Fruit fly (Drosophila melanogaster) whole organism, wandering third instar larva: ENCODE results near the gene Mst27D.
A peak's percentile ranks its signal among the peaks of the same experiment; 100 is the strongest.

Source experiments
- Abd-B ChIP-seq: fragments of >200 bp; optimal IDR thresholded peaks from 2 replicates; lab custom pipeline; 2017; ENCODE audit warnings: missing biosample characterization, missing genetic modification characterization
- CG32264 ChIP-seq: fragments of 200-800 bp; sonication (Bioruptor generic); optimal IDR thresholded peaks from 2 replicates; lab custom pipeline; 2016; ENCODE audit warnings: missing biosample characterization, missing genetic modification characterization
- CG9705 ChIP-seq: fragments of 200-800 bp; sonication (Bioruptor generic); optimal IDR thresholded peaks from 2 replicates; lab custom pipeline; 2018; ENCODE audit warnings: missing biosample characterization, mild to moderate bottlenecking, missing genetic modification characterization
- CrebA ChIP-seq: fragments of 200-800 bp; sonication (Bioruptor generic); optimal IDR thresholded peaks from 2 replicates; lab custom pipeline; 2016; ENCODE audit warnings: missing biosample characterization, mild to moderate bottlenecking, missing genetic modification characterization, borderline replicate concordance
- Dfd ChIP-seq: fragments of >200 bp; optimal IDR thresholded peaks from 2 replicates; lab custom pipeline; 2017; ENCODE audit warnings: missing biosample characterization, missing genetic modification characterization
- Dif ChIP-seq: fragments of 200-275, 200-300 bp; sonication (Bioruptor generic); optimal IDR thresholded peaks from 2 replicates; lab custom pipeline; 2018; ENCODE audit warnings: missing biosample characterization, missing genetic modification characterization; ENCODE audit not compliant: partially characterized antibody
- GATAd ChIP-seq: sonication (Bioruptor generic); optimal IDR thresholded peaks from 2 replicates; lab custom pipeline; 2016; ENCODE audit warnings: missing biosample characterization, missing genetic modification characterization
- HLH106 ChIP-seq: fragments of 200-800 bp; optimal IDR thresholded peaks from 3 replicates; lab custom pipeline; 2019; ENCODE audit warnings: missing biosample characterization, mild to moderate bottlenecking, missing genetic modification characterization, moderate library complexity
- Hnf4 ChIP-seq: fragments of 200-800 bp; sonication (Bioruptor generic); optimal IDR thresholded peaks from 2 replicates; lab custom pipeline; 2016; ENCODE audit warnings: missing biosample characterization, mild to moderate bottlenecking, missing genetic modification characterization
- Hr78 ChIP-seq: fragments of >200 bp; optimal IDR thresholded peaks from 2 replicates; lab custom pipeline; 2017; ENCODE audit warnings: missing biosample characterization, missing genetic modification characterization
- Hr83 ChIP-seq: fragments of 200-300 bp; sonication (Bioruptor generic); optimal IDR thresholded peaks from 2 replicates; lab custom pipeline; 2016; ENCODE audit warnings: missing biosample characterization, mild to moderate bottlenecking, missing genetic modification characterization, moderate library complexity; ENCODE audit not compliant: poor library complexity, severe bottlenecking
- Jra ChIP-seq: sonication (Bioruptor generic); optimal IDR thresholded peaks from 2 replicates; lab custom pipeline; 2016; ENCODE audit warnings: missing biosample characterization, missing genetic modification characterization
- Mio ChIP-seq: sonication (Bioruptor generic); optimal IDR thresholded peaks from 2 replicates; lab custom pipeline; 2016; ENCODE audit warnings: missing biosample characterization, missing genetic modification characterization
- Myc ChIP-seq: fragments of >200 bp; optimal IDR thresholded peaks from 2 replicates; lab custom pipeline; 2017
- N ChIP-seq: fragments of >200 bp; optimal IDR thresholded peaks from 2 replicates; lab custom pipeline; 2018; ENCODE audit warnings: missing biosample characterization, missing external identifiers, missing genetic modification characterization
- OdsH ChIP-seq: fragments of 200-800 bp; sonication (Bioruptor generic); optimal IDR thresholded peaks from 2 replicates; lab custom pipeline; 2016; ENCODE audit warnings: missing biosample characterization, mild to moderate bottlenecking, missing genetic modification characterization
- Rel ChIP-seq, 2 experiments: fragments of 200-800 bp; sonication (Bioruptor generic) in 1 of 2; optimal IDR thresholded peaks; 2 replicates in 1 of 2; 3 replicates in 1 of 2; lab custom pipeline; 2016 to 2019; ENCODE audit warnings: mild to moderate bottlenecking in 2 of 2, missing biosample characterization in 2 of 2, missing genetic modification characterization in 2 of 2, moderate library complexity in 1 of 2
- Sp1 ChIP-seq: fragments of 200-800 bp; sonication (Bioruptor generic); optimal IDR thresholded peaks from 3 replicates; lab custom pipeline; 2019; ENCODE audit warnings: missing biosample characterization, mild to moderate bottlenecking, missing genetic modification characterization, moderate library complexity
- Vsx2 ChIP-seq: fragments of 200-300, 225-300 bp; sonication (Bioruptor generic); optimal IDR thresholded peaks from 2 replicates; lab custom pipeline; 2018; ENCODE audit warnings: missing biosample characterization, missing genetic modification characterization; ENCODE audit not compliant: partially characterized antibody
- br ChIP-seq: fragments of 200-800 bp; sonication (Bioruptor generic); optimal IDR thresholded peaks from 2 replicates; lab custom pipeline; 2016; ENCODE audit warnings: missing biosample characterization, missing genetic modification characterization
- brk ChIP-seq: fragments of 200-800 bp; sonication (Bioruptor generic); optimal IDR thresholded peaks from 2 replicates; lab custom pipeline; 2016; ENCODE audit warnings: missing biosample characterization, mild to moderate bottlenecking, missing genetic modification characterization
- dl ChIP-seq, 2 experiments: fragments of 175-275, 200-275 bp in 1 of 2; fragments of 200-275 bp in 1 of 2; sonication (Bioruptor generic); optimal IDR thresholded peaks; lab custom pipeline; 2018; ENCODE audit warnings: mild to moderate bottlenecking in 2 of 2, missing biosample characterization in 2 of 2, missing genetic modification characterization in 2 of 2, moderate library complexity in 2 of 2; ENCODE audit not compliant: partially characterized antibody in 2 of 2, insufficient read depth in 1 of 2
- dmrt93B ChIP-seq: fragments of 200-800 bp; sonication (Bioruptor generic); optimal IDR thresholded peaks from 2 replicates; lab custom pipeline; 2018; ENCODE audit warnings: missing biosample characterization, mild to moderate bottlenecking, missing genetic modification characterization
- dsf ChIP-seq: sonication (Bioruptor generic); optimal IDR thresholded peaks from 2 replicates; lab custom pipeline; 2016; ENCODE audit warnings: missing biosample characterization, missing genetic modification characterization, borderline replicate concordance
- ey ChIP-seq: fragments of 200-800 bp; sonication (Bioruptor generic); optimal IDR thresholded peaks from 2 replicates; lab custom pipeline; 2016; ENCODE audit warnings: missing biosample characterization, missing genetic modification characterization
- foxo ChIP-seq, 2 experiments: fragments of 200-800 bp; sonication (Bioruptor generic); optimal IDR thresholded peaks; 2 replicates in 1 of 2; 3 replicates in 1 of 2; lab custom pipeline; 2016 to 2017; ENCODE audit warnings: missing biosample characterization in 2 of 2, missing genetic modification characterization in 2 of 2
- fru ChIP-seq: fragments of 200-800 bp; sonication (Bioruptor generic); optimal IDR thresholded peaks from 3 replicates; lab custom pipeline; 2016; ENCODE audit warnings: missing biosample characterization, mild to moderate bottlenecking, missing genetic modification characterization
- h ChIP-seq: fragments of 200-800 bp; sonication (Bioruptor generic); optimal IDR thresholded peaks from 3 replicates; lab custom pipeline; 2016; ENCODE audit warnings: missing biosample characterization, mild to moderate bottlenecking, missing genetic modification characterization
- jim ChIP-seq: fragments of 175-275, 200-325 bp; sonication (Bioruptor generic); optimal IDR thresholded peaks from 2 replicates; lab custom pipeline; 2016; ENCODE audit warnings: missing biosample characterization, mild to moderate bottlenecking, missing genetic modification characterization
- lola ChIP-seq: fragments of >200 bp; optimal IDR thresholded peaks from 2 replicates; lab custom pipeline; 2017; ENCODE audit warnings: missing biosample characterization, missing genetic modification characterization
- pan ChIP-seq: fragments of >200 bp; optimal IDR thresholded peaks from 2 replicates; lab custom pipeline; 2017
- psq ChIP-seq: fragments of 200-800 bp; sonication (Bioruptor generic); optimal IDR thresholded peaks from 3 replicates; lab custom pipeline; 2017; ENCODE audit warnings: missing biosample characterization, mild to moderate bottlenecking, missing genetic modification characterization, moderate library complexity
- rgr ChIP-seq: fragments of 200-800 bp; sonication (Bioruptor generic); optimal IDR thresholded peaks from 3 replicates; lab custom pipeline; 2016; ENCODE audit warnings: missing biosample characterization, mild to moderate bottlenecking, missing genetic modification characterization
- sage ChIP-seq: fragments of 200-800 bp; sonication (Bioruptor generic); optimal IDR thresholded peaks from 2 replicates; lab custom pipeline; 2016; ENCODE audit warnings: missing biosample characterization, mild to moderate bottlenecking, missing genetic modification characterization
- sv ChIP-seq: fragments of 200-800 bp; sonication (Bioruptor generic); optimal IDR thresholded peaks from 3 replicates; lab custom pipeline; 2016; ENCODE audit warnings: missing biosample characterization, missing genetic modification characterization
- tai ChIP-seq: sonication (Bioruptor generic); optimal IDR thresholded peaks from 2 replicates; lab custom pipeline; 2016; ENCODE audit warnings: missing biosample characterization, missing genetic modification characterization
- usp ChIP-seq: fragments of >200 bp; optimal IDR thresholded peaks from 2 replicates; lab custom pipeline; 2017; ENCODE audit warnings: missing biosample characterization, missing genetic modification characterization
- woc ChIP-seq: sonication (Bioruptor generic); optimal IDR thresholded peaks from 2 replicates; lab custom pipeline; 2016; ENCODE audit warnings: missing biosample characterization, mild to moderate bottlenecking, missing genetic modification characterization

The Mst27D gene

DNA sequence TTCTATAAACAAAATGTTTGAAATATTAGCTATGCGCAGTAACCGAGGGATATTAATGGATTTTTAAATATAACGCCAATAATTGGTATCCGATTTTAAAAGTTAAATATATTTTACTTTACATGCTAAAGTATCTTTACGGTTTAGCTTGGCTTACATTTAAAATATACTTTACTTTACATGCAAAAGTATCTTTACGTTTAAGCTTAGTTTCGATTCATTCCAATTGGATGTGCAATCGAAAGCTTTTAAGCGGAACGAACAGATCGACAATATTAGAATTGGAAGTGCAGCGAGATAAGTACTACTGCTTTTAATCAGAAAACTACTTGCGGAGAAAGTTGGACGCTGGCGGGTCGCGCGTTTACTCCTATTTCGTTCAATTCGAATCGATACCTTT is 31.7 kb downstream of the Mst27D start:
- TF ChIP-seq dl (GFP tag; optimal IDR thresholded peaks at IDR 0.05; lab: Kevin White, UChicago; ENCODE audit: insufficient read depth in 1 of 2, partially characterized antibody in 2 of 2) (no peak), tai (GFP tag; lab: Kevin White, UChicago) (no peak), brk (GFP tag; lab: Kevin White, UChicago) (peak; percentile 10), woc (no peak)

DNA sequence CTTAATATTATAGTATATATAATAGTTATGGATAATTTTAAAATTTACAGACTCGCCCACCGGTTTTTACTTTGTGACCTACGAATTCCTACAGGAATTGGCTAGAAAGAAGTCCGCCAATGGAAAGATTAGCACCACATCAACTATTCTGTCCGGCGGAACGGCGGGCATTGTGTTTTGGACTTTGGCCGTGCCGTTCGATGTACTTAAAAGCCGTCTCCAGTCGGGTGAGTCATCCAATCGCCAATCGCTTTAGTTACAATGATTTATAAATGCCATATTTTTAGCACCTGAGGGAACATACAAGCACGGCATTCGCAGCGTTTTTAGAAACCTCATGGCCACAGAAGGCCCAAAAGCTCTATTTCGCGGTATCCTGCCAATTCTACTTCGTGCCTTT is 32.2 kb downstream of the Mst27D start:
- no peak for TF ChIP-seq lola (GFP tag; lab: Kevin White, UChicago)
- no peak for TF ChIP-seq brk (GFP tag; lab: Kevin White, UChicago)
- no peak for TF ChIP-seq Sp1 (GFP tag; lab: Kevin White, UChicago)
- TF ChIP-seq dmrt93B (GFP tag; lab: Kevin White, UChicago), result no peak
- no peak for TF ChIP-seq OdsH (GFP tag; lab: Kevin White, UChicago)
- no peak for TF ChIP-seq tai (GFP tag; lab: Kevin White, UChicago)
- no peak for TF ChIP-seq Hr83 (GFP tag; lab: Kevin White, UChicago)
- TF ChIP-seq jim (GFP tag; lab: Kevin White, UChicago), result no peak
- no peak for TF ChIP-seq h (GFP tag; lab: Kevin White, UChicago)
- TF ChIP-seq HLH106 (tag; lab: Kevin White, UChicago), result no peak
- no peak for TF ChIP-seq rgr (GFP tag; lab: Kevin White, UChicago)
- TF ChIP-seq Mio (GFP tag; lab: Kevin White, UChicago), result no peak
- no peak for TF ChIP-seq Jra (GFP tag; lab: Kevin White, UChicago)
- no peak for TF ChIP-seq GATAd (GFP tag; lab: Kevin White, UChicago)
- no peak for TF ChIP-seq br
- TF ChIP-seq Dfd (GFP tag; lab: Kevin White, UChicago), result no peak
- TF ChIP-seq dl (GFP tag; optimal IDR thresholded peaks at IDR 0.05; lab: Kevin White, UChicago; ENCODE audit: insufficient read depth in 1 of 2, partially characterized antibody in 2 of 2), result no peak
- TF ChIP-seq dsf (GFP tag; lab: Kevin White, UChicago), result no peak
- no peak for TF ChIP-seq Myc (lab: Kevin White, UChicago)
- no peak for TF ChIP-seq Abd-B (GFP tag; lab: Kevin White, UChicago)
- TF ChIP-seq, all 38 proteins: peak for 0

DNA sequence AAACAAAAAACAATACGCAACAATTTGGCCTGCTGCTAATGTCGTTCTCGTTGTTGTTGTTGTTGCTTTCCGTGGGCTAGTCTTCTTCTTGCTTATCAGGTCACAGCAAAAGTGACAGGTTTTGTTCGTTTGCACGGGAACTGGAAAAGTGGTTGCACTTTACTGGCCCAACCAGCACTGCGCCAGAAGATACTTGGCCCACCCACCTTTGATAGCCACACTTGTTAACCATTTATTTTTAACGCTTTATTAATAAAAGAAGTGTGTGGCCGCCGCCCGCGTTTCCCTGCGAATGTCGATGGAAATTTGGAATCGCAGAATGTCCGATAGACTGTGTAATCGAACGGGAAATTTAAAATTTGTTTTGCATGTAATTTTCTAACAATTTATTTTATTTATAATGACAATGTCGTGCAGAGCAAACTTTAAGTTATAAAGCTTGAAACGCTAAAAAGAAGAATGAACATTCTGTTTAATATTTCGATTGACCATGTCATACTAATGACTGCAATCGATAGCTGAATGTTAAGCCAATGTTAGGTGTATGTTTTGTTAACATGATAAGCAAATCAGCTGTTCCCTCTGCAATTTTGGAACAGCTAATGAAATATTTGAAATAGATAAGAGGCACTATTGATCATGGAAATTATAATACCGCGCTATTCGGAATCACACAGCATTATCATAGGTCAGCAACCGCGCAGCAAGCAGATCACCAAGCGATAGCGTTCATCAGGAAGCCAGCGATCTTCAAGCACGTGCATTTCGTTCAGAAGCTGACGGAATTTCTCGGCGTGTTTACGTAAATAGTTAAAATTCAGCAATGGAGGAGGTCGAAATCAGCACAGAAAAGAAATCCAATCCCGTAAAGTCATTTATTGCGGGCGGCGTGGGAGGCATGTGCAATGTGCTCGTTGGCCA is 33.4 kb downstream of the Mst27D start, which contains the start of the genes CG31908 and MME1:
Gene CG31908, minus strand, starts transcription at position 402 of the 921 bp plus-strand sequence.
Gene MME1, plus strand, starts transcription at position 539 of the 921 bp plus-strand sequence.
- TF ChIP-seq Dif (GFP tag; lab: Kevin White, UChicago), result no peak
- no peak for TF ChIP-seq dmrt93B (GFP tag; lab: Kevin White, UChicago)
- peak; percentile 58 for TF ChIP-seq br
- TF ChIP-seq h (GFP tag; lab: Kevin White, UChicago), result peak; percentile 54
- no peak for TF ChIP-seq Vsx2
- TF ChIP-seq usp (GFP tag; lab: Kevin White, UChicago), result no peak
- peak; percentile 45 for TF ChIP-seq dsf (GFP tag; lab: Kevin White, UChicago)
- no peak for TF ChIP-seq Mio (GFP tag; lab: Kevin White, UChicago)
- TF ChIP-seq CG32264, result peak; percentile 32
- peak; percentile 41 for TF ChIP-seq OdsH (GFP tag; lab: Kevin White, UChicago)
- TF ChIP-seq Myc (lab: Kevin White, UChicago), result peak; percentile 40
- TF ChIP-seq Dfd (GFP tag; lab: Kevin White, UChicago), result no peak
- TF ChIP-seq rgr (GFP tag; lab: Kevin White, UChicago), result peak; percentile 66
- TF ChIP-seq dl (GFP tag; optimal IDR thresholded peaks at IDR 0.05; lab: Kevin White, UChicago; ENCODE audit: insufficient read depth in 1 of 2, partially characterized antibody in 2 of 2), result no peak
- peak; percentile 65 for TF ChIP-seq ey (GFP tag; lab: Kevin White, UChicago)
- TF ChIP-seq jim (GFP tag; lab: Kevin White, UChicago), result no peak
- TF ChIP-seq woc, result no peak
- TF ChIP-seq HLH106 (tag; lab: Kevin White, UChicago), result peak; percentile 3
- TF ChIP-seq pan, result no peak
- TF ChIP-seq CG9705 (GFP tag; lab: Kevin White, UChicago), result no peak
- TF ChIP-seq fru (GFP tag; lab: Kevin White, UChicago), result peak; percentile 59
- peak; percentile 45 for TF ChIP-seq Hnf4
- no peak for TF ChIP-seq N (GFP tag; lab: Kevin White, UChicago)
- no peak for TF ChIP-seq Hr78 (GFP tag; lab: Kevin White, UChicago)
- peak; percentile 42 for TF ChIP-seq brk (GFP tag; lab: Kevin White, UChicago)
- peak; percentile 80 for TF ChIP-seq GATAd (GFP tag; lab: Kevin White, UChicago)
- TF ChIP-seq Jra (GFP tag; lab: Kevin White, UChicago), result peak; percentile 81
- TF ChIP-seq CrebA, result no peak
- peak; percentile 54 for TF ChIP-seq sage
- no peak for TF ChIP-seq lola (GFP tag; lab: Kevin White, UChicago)
- peak; percentile 84 for TF ChIP-seq Hr83 (GFP tag; lab: Kevin White, UChicago)
- TF ChIP-seq foxo (GFP tag; optimal IDR thresholded peaks at IDR 0.05; lab: Kevin White, UChicago), result peak in 1 of 2 experiments; percentile 63
- TF ChIP-seq sv (GFP tag; lab: Kevin White, UChicago), result peak; percentile 20
- no peak for TF ChIP-seq Rel (GFP tag; optimal IDR thresholded peaks at IDR 0.05; lab: Kevin White, UChicago)
- no peak for TF ChIP-seq Rel (tag; optimal IDR thresholded peaks at IDR 0.05; lab: Kevin White, UChicago)
- TF ChIP-seq Abd-B (GFP tag; lab: Kevin White, UChicago), result no peak
- TF ChIP-seq psq, result peak; percentile 51
- peak; percentile 23 for TF ChIP-seq Sp1 (GFP tag; lab: Kevin White, UChicago)
- peak; percentile 82 for TF ChIP-seq tai (GFP tag; lab: Kevin White, UChicago)
